Worm (Caenorhabditis elegans): ENCODE results near the gene clec-266.
A peak's percentile ranks its signal among the peaks of the same experiment; 100 is the strongest.

Gene clec-266

ce11 chrX:6597089-6597488 is 25.6 kb downstream of the clec-266 start, which contains the start of gene ttr-6:
TSS of gene ttr-6 (minus strand) at chrX:6597121.
- TF ChIP-seq unc-55 (GFP tag; optimal IDR thresholded peaks at IDR 0.05) (peak; percentile 47), F13H6.1 (tag; optimal IDR thresholded peaks at IDR 0.05) (no peak), hlh-8 (tag; optimal IDR thresholded peaks at IDR 0.05) (peak; percentile 8)

DNA sequence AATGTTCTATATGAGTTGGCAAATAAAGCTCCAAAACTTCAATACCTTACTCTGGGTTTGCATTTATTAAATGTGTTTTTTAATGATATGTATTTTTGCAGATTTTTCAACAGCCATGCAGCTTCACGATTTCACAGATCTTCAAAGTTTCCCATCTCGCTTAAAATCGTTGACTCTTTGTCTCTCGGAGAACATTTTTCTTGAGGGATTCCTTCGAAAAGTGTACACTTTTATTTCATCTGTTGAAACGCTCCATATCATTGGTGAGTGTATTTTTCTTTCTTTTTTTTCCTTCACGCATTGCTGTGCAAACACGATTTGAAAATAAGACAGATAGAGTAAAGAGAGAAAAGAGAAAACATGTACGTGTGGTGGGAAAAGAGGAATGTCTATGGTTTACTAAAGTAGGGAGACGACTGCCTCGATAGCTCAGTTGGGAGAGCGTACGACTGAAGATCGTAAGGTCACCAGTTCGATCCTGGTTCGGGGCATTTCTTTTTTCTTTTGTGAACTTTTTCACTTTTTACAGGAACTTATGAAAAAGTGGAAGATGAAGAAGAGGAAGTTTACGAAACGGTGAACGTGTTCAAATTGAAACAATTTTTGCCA is 29.4 kb downstream of the clec-266 start:
- peak; percentile 87 for TF ChIP-seq dmd-4 (tag; optimal IDR thresholded peaks at IDR 0.05; ENCODE audit: borderline replicate concordance)
- peak; percentile 73 for TF ChIP-seq pha-2 (tag; optimal IDR thresholded peaks at IDR 0.05)
- TF ChIP-seq ceh-45 (GFP tag; IDR thresholded peaks at IDR 0.05) = peak; percentile 94
- peak; percentile 88 for TF ChIP-seq sdc-2 (tag; optimal IDR thresholded peaks at IDR 0.05)
- TF ChIP-seq ahr-1 (tag; optimal IDR thresholded peaks at IDR 0.05) = peak; percentile 64
- peak; percentile 57 for TF ChIP-seq unc-42 (tag; optimal IDR thresholded peaks at IDR 0.05)
- TF ChIP-seq K02D7.2 (tag; optimal IDR thresholded peaks at IDR 0.05) = peak; percentile 83
- peak; percentile 88 for TF ChIP-seq che-1 (tag; optimal IDR thresholded peaks at IDR 0.05)
- peak; percentile 89 for TF ChIP-seq gmeb-2 (tag; optimal IDR thresholded peaks at IDR 0.05)
- TF ChIP-seq mec-3 (tag; optimal IDR thresholded peaks at IDR 0.05; ENCODE audit: borderline replicate concordance) = no peak
- TF ChIP-seq K09A11.1 (tag; optimal IDR thresholded peaks at IDR 0.05; ENCODE audit: insufficient read depth) = peak; percentile 73
- TF ChIP-seq pros-1 (tag; optimal IDR thresholded peaks at IDR 0.05) = no peak
- peak; percentile 85 for TF ChIP-seq madf-2 (tag; optimal IDR thresholded peaks at IDR 0.05)
- peak; percentile 73 for TF ChIP-seq lim-6 (tag; optimal IDR thresholded peaks at IDR 0.05)
- TF ChIP-seq pha-4 (tag; optimal IDR thresholded peaks at IDR 0.05) = no peak
- peak; percentile 74 for TF ChIP-seq eyg-1 (tag; optimal IDR thresholded peaks at IDR 0.05)
- TF ChIP-seq hlh-30 (tag; optimal IDR thresholded peaks at IDR 0.05; ENCODE audit: insufficient read depth) = peak; percentile 25
- TF ChIP-seq Y22D7AL.16 (tag; optimal IDR thresholded peaks at IDR 0.05) = peak; percentile 74
- TF ChIP-seq ceh-2 (tag; optimal IDR thresholded peaks at IDR 0.05) = peak; percentile 79
- TF ChIP-seq sox-2 (GFP tag; IDR thresholded peaks at IDR 0.05) = peak; percentile 82
- TF ChIP-seq lin-11 (tag; optimal IDR thresholded peaks at IDR 0.05) = peak; percentile 81
- peak; percentile 77 for TF ChIP-seq npax-4 (tag; optimal IDR thresholded peaks at IDR 0.05)
- peak; percentile 85 for TF ChIP-seq ceh-6 (GFP tag; optimal IDR thresholded peaks at IDR 0.05)
- no peak for TF ChIP-seq nhr-11 (tag; optimal IDR thresholded peaks at IDR 0.05)
- no peak for TF ChIP-seq pax-1 (tag; optimal IDR thresholded peaks at IDR 0.05)
- peak; percentile 94 for TF ChIP-seq hlh-6 (tag; optimal IDR thresholded peaks at IDR 0.05)
- peak; percentile 49 for TF ChIP-seq odd-2 (tag; optimal IDR thresholded peaks at IDR 0.05)
- TF ChIP-seq nhr-232 (tag; optimal IDR thresholded peaks at IDR 0.05) = peak; percentile 86
- peak; percentile 77 for TF ChIP-seq hlh-15 (tag; optimal IDR thresholded peaks at IDR 0.05)
- TF ChIP-seq fkh-6 (tag; optimal IDR thresholded peaks at IDR 0.05) = peak; percentile 92
- TF ChIP-seq ceh-24 (tag; optimal IDR thresholded peaks at IDR 0.05) = peak; percentile 67
- peak; percentile 83 for TF ChIP-seq pqm-1 (tag; optimal IDR thresholded peaks at IDR 0.05)
- peak; percentile 44 for TF ChIP-seq nfya-1 (tag; optimal IDR thresholded peaks at IDR 0.05)
- peak; percentile 87 for TF ChIP-seq ttx-3 (tag; optimal IDR thresholded peaks at IDR 0.05)
- TF ChIP-seq hlh-13 (GFP tag; optimal IDR thresholded peaks at IDR 0.05) = peak; percentile 83
- TF ChIP-seq sox-4 (tag; optimal IDR thresholded peaks at IDR 0.05) = peak; percentile 84
- TF ChIP-seq elt-4 (tag; optimal IDR thresholded peaks at IDR 0.05) = no peak
- TF ChIP-seq syd-9 (tag; optimal IDR thresholded peaks at IDR 0.05) = peak; percentile 94
- TF ChIP-seq pag-3 (tag; optimal IDR thresholded peaks at IDR 0.05; ENCODE audit: borderline replicate concordance) = peak; percentile 58
- TF ChIP-seq pat-9 (tag; optimal IDR thresholded peaks at IDR 0.05) = peak; percentile 85
- peak; percentile 93 for TF ChIP-seq elt-2 (tag; optimal IDR thresholded peaks at IDR 0.05)
- TF ChIP-seq ceh-48 (tag; optimal IDR thresholded peaks at IDR 0.05) = peak; percentile 80
- peak; percentile 79 for TF ChIP-seq tbx-2 (tag; optimal IDR thresholded peaks at IDR 0.05)
- TF ChIP-seq ceh-22 (tag; optimal IDR thresholded peaks at IDR 0.05) = no peak
- peak; percentile 40 for TF ChIP-seq ets-4 (tag; optimal IDR thresholded peaks at IDR 0.05)
- peak; percentile 67 for TF ChIP-seq fax-1 (tag; optimal IDR thresholded peaks at IDR 0.05)
- peak; percentile 77 for TF ChIP-seq C08G9.2 (tag; optimal IDR thresholded peaks at IDR 0.05)
- TF ChIP-seq F13H6.1 (tag; optimal IDR thresholded peaks at IDR 0.05) = peak; percentile 74
